Worm (Caenorhabditis elegans) whole organism, L2 larva: ENCODE measurements around the gene D1086.21.
"Not testable (repeated sequence)": the region's sequence is repeated elsewhere in the genome, so short reads cannot be mapped to it uniquely, and the experiment has no call there.

Source experiments
- nhr-12 ChIP-seq: fragments of 150-350 bp; optimal IDR thresholded peaks from 2 replicates; lab custom pipeline; 2014; ENCODE audit warnings: missing biosample characterization, missing genetic modification characterization
- nhr-6 ChIP-seq: fragments of 150-350 bp; optimal IDR thresholded peaks from 2 replicates; lab custom pipeline; 2014; ENCODE audit warnings: missing biosample characterization, missing genetic modification characterization
- ztf-11 ChIP-seq: sonication (generic microtip); optimal IDR thresholded peaks from 2 replicates; lab custom pipeline; 2017; ENCODE audit warnings: missing biosample characterization, missing genetic modification characterization

DNA sequence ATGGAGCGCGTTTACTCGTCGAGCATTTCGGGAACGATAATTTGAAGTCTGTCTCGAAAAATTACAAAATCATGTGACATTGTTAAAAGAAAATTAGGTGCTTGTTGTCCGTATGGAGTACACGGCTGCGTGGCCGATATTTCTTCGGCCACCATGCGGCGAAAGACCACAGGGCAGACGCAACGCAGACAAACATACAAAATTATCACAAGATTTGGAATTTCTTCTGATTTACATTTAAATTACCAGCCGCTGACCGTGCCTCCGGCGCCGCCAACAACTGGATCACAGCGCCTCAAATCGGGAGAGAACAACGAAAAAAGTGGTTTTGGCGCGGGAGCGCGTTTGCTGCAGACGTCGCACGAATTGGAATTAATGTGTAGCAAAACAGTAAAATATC is 9.4 kb upstream of the D1086.21 start:
- not testable (repeated sequence) for TF ChIP-seq nhr-12, nhr-6, ztf-11 (tag; lab: Kevin White, UChicago)
